Worm (Caenorhabditis elegans): ENCODE measurements around the gene sam-10.

ce11 chrII:13298534-13298933 lies 31.8 kb downstream of the sam-10 start:
- peak; percentile 7 for TF ChIP-seq F23B12.7 (tag; optimal IDR thresholded peaks at IDR 0.05; ENCODE audit: insufficient read depth)
- TF ChIP-seq ama-1 (optimal IDR thresholded peaks at IDR 0.05): no peak
- TF ChIP-seq ama-1 (GFP tag; optimal IDR thresholded peaks at IDR 0.05): no peak

All from whole organism, young adult.